Worm (Caenorhabditis elegans) whole organism, L1 larva: ENCODE measurements around the gene ZK1251.3.

Experiments used
- aha-1 ChIP-seq: fragments of 150-350 bp; optimal IDR thresholded peaks from 2 replicates; lab custom pipeline; 2014; ENCODE audit warnings: missing biosample characterization, missing genetic modification characterization
- aly-2 ChIP-seq: fragments of 150-350 bp; optimal IDR thresholded peaks from 2 replicates; lab custom pipeline; 2014; ENCODE audit warnings: missing biosample characterization, missing genetic modification characterization
- ceh-8 ChIP-seq: fragments of 200-800 bp; sonication (Bioruptor generic); optimal IDR thresholded peaks from 2 replicates; lab custom pipeline; 2018; ENCODE audit warnings: mild to moderate bottlenecking, missing genetic modification characterization, moderate library complexity, missing compliant biosample characterization
- ceh-88 ChIP-seq: fragments of 200-800 bp; sonication (Bioruptor generic); IDR thresholded peaks from 2 replicates; pipeline ENCODE4 v1.3.6; 2022; ENCODE audit warnings: missing genetic modification characterization, missing compliant biosample characterization
- dpl-1 ChIP-seq, 3 experiments: fragments of 150-350 bp in 2 of 3; sonication (generic microtip) in 1 of 3; optimal IDR thresholded peaks; 2 replicates each; lab custom pipeline; 2014 to 2017; ENCODE audit warnings: missing biosample characterization in 3 of 3, missing genetic modification characterization in 3 of 3, missing genetic modification reagents in 3 of 3
- dsc-1 ChIP-seq: sonication (generic microtip); optimal IDR thresholded peaks from 2 replicates; lab custom pipeline; 2016; ENCODE audit warnings: mild to moderate bottlenecking, missing genetic modification characterization, missing compliant biosample characterization
- efl-1 ChIP-seq, 4 experiments: fragments of 150-350 bp; optimal IDR thresholded peaks in 3 of 4; peaks in 1 of 4; 1 replicate in 1 of 4; 2 replicates in 3 of 4; lab custom pipeline; 2014; ENCODE audit warnings: missing biosample characterization in 2 of 4, missing genetic modification characterization in 2 of 4, missing genetic modification reagents in 2 of 4
- elt-2 ChIP-seq: sonication (generic microtip); optimal IDR thresholded peaks from 2 replicates; lab custom pipeline; 2016; ENCODE audit warnings: missing genetic modification characterization, mild to moderate bottlenecking, inconsistent platforms, missing compliant biosample characterization, missing genetic modification reagents
- elt-3 ChIP-seq, 6 experiments: fragments of 150-350 bp in 1 of 6; sonication (generic microtip); optimal IDR thresholded peaks; 2 replicates each; lab custom pipeline; 2017 to 2018; ENCODE audit warnings: missing biosample characterization in 6 of 6, missing genetic modification characterization in 6 of 6, inconsistent platforms in 1 of 6
- fkh-4 ChIP-seq: sonication (generic microtip); optimal IDR thresholded peaks from 2 replicates; lab custom pipeline; 2016; ENCODE audit warnings: missing compliant biosample characterization, missing genetic modification characterization, borderline replicate concordance
- grh-1 ChIP-seq: fragments of 200-800 bp; sonication (Bioruptor generic); IDR thresholded peaks from 2 replicates; pipeline ENCODE4 v1.3.6; 2022; ENCODE audit warnings: missing genetic modification reagents, missing genetic modification characterization, missing compliant biosample characterization
- hpl-2 ChIP-seq: fragments of 150-350 bp; optimal IDR thresholded peaks from 2 replicates; lab custom pipeline; 2014; ENCODE audit warnings: missing biosample characterization, missing genetic modification reagents, missing genetic modification characterization
- isw-1 ChIP-seq: fragments of 200-800 bp; sonication (Bioruptor generic); IDR thresholded peaks from 2 replicates; pipeline ENCODE4 v1.3.6; 2022; ENCODE audit warnings: missing genetic modification characterization, missing compliant biosample characterization
- lin-35 ChIP-seq, 2 experiments: fragments of 150-350 bp; optimal IDR thresholded peaks; 2 replicates each; lab custom pipeline; 2014; ENCODE audit warnings: missing biosample characterization in 2 of 2, missing genetic modification characterization in 2 of 2, missing genetic modification reagents in 2 of 2
- mdl-1 ChIP-seq, 2 experiments: fragments of 150-350 bp; optimal IDR thresholded peaks; 2 replicates each; lab custom pipeline; 2014 to 2017; ENCODE audit warnings: missing biosample characterization in 2 of 2, missing genetic modification characterization in 2 of 2, inconsistent platforms in 1 of 2
- nhr-12 ChIP-seq: sonication (generic microtip); optimal IDR thresholded peaks from 2 replicates; lab custom pipeline; 2017; ENCODE audit warnings: missing biosample characterization, missing genetic modification characterization
- nhr-19 ChIP-seq: fragments of 200-800 bp; sonication (Bioruptor generic); conservative IDR thresholded peaks from 2 replicates; pipeline ENCODE4 v1.3.6; 2022; ENCODE audit warnings: missing genetic modification characterization, missing compliant biosample characterization
- nhr-20 ChIP-seq: sonication (generic microtip); optimal IDR thresholded peaks from 2 replicates; lab custom pipeline; 2016; ENCODE audit warnings: mild to moderate bottlenecking, missing genetic modification characterization, missing compliant biosample characterization
- nhr-71 ChIP-seq: sonication (generic microtip); optimal IDR thresholded peaks from 2 replicates; lab custom pipeline; 2016; ENCODE audit warnings: mild to moderate bottlenecking, missing genetic modification characterization, moderate library complexity, missing compliant biosample characterization
- nhr-76 ChIP-seq: sonication (generic microtip); optimal IDR thresholded peaks from 2 replicates; lab custom pipeline; 2017; ENCODE audit warnings: missing biosample characterization, missing genetic modification characterization
- nhr-77 ChIP-seq: fragments of 150-350 bp; optimal IDR thresholded peaks from 2 replicates; lab custom pipeline; 2014; ENCODE audit warnings: missing biosample characterization, missing genetic modification characterization
- nhr-84 ChIP-seq: sonication (generic microtip); optimal IDR thresholded peaks from 2 replicates; lab custom pipeline; 2017; ENCODE audit warnings: missing biosample characterization, missing genetic modification characterization
- nhr-85 ChIP-seq: sonication (generic microtip); peaks from one replicate; lab custom pipeline; 2016; ENCODE audit warnings: missing genetic modification characterization, inconsistent platforms, missing compliant biosample characterization
- nhr-90 ChIP-seq: sonication (generic microtip); optimal IDR thresholded peaks from 2 replicates; lab custom pipeline; 2016; ENCODE audit warnings: mild to moderate bottlenecking, missing genetic modification characterization, missing compliant biosample characterization; ENCODE audit not compliant: poor library complexity
- pag-3 ChIP-seq: sonication (generic microtip); optimal IDR thresholded peaks from 2 replicates; lab custom pipeline; 2017; ENCODE audit warnings: missing genetic modification characterization, mild to moderate bottlenecking, missing compliant biosample characterization, antibody characterized with exemption, borderline replicate concordance; ENCODE audit not compliant: insufficient read depth
- rnt-1 ChIP-seq: sonication (generic microtip); optimal IDR thresholded peaks from 2 replicates; lab custom pipeline; 2016; ENCODE audit warnings: mild to moderate bottlenecking, missing genetic modification characterization, moderate library complexity, missing compliant biosample characterization
- skn-1 ChIP-seq: fragments of 150-350 bp; optimal IDR thresholded peaks from 2 replicates; lab custom pipeline; 2014; ENCODE audit warnings: missing biosample characterization, missing genetic modification characterization
- snu-23 ChIP-seq: sonication (generic microtip); optimal IDR thresholded peaks from 2 replicates; lab custom pipeline; 2016; ENCODE audit warnings: missing genetic modification characterization, missing compliant biosample characterization
- sox-4 ChIP-seq: sonication (generic microtip); optimal IDR thresholded peaks from 2 replicates; lab custom pipeline; 2016; ENCODE audit warnings: missing genetic modification characterization, missing compliant biosample characterization
- sup-37 ChIP-seq: fragments of 200-800 bp; sonication (Bioruptor generic); optimal IDR thresholded peaks from 2 replicates; lab custom pipeline; 2018; ENCODE audit warnings: mild to moderate bottlenecking, missing genetic modification characterization, missing compliant biosample characterization
- tlp-1 ChIP-seq: fragments of 150-350 bp; optimal IDR thresholded peaks from 2 replicates; lab custom pipeline; 2014; ENCODE audit warnings: missing biosample characterization, missing genetic modification characterization
- unc-130 ChIP-seq: fragments of 150-350 bp; optimal IDR thresholded peaks from 2 replicates; lab custom pipeline; 2017; ENCODE audit warnings: missing biosample characterization, missing genetic modification characterization, inconsistent platforms
- unc-30 ChIP-seq: sonication (generic microtip); optimal IDR thresholded peaks from 2 replicates; lab custom pipeline; 2017; ENCODE audit warnings: missing biosample characterization, missing genetic modification characterization
- unc-86 ChIP-seq: sonication (generic microtip); optimal IDR thresholded peaks from 2 replicates; lab custom pipeline; 2016; ENCODE audit warnings: missing genetic modification characterization, missing compliant biosample characterization
- vab-15 ChIP-seq: sonication (generic microtip); optimal IDR thresholded peaks from 2 replicates; lab custom pipeline; 2017; ENCODE audit warnings: missing genotype, mild to moderate bottlenecking, missing genetic modification characterization, missing compliant biosample characterization
- ztf-4 ChIP-seq: fragments of 150-350 bp; optimal IDR thresholded peaks from 2 replicates; lab custom pipeline; 2014; ENCODE audit warnings: missing biosample characterization, missing genetic modification characterization

The ZK1251.3 gene

ce11 chrIV:9647789-9648361, 35.6 kb upstream of the ZK1251.3 start, which contains the start of gene amph-1 (continued):
- peak in 1 of 6 experiments; percentile 8 for TF ChIP-seq elt-3 (tag; optimal IDR thresholded peaks at IDR 0.05; lab: Kevin White, UChicago)
- peak; percentile 57 for TF ChIP-seq nhr-85

- TF ChIP-seq dsc-1 (tag; lab: Kevin White, UChicago) (no peak), nhr-77 (tag; lab: Kevin White, UChicago) (no peak), sup-37 (GFP tag; lab: Kevin White, UChicago) (no peak), grh-1 (GFP tag; lab: Robert Waterston, UW) (no peak), nhr-20 (tag; lab: Kevin White, UChicago) (no peak), elt-2 (tag; lab: Kevin White, UChicago) (no peak), ceh-8 (no peak), rnt-1 (no peak), lin-35 (GFP tag; optimal IDR thresholded peaks at IDR 0.05; lab: Kevin White, UChicago) (no peak), aly-2 (no peak), ztf-4 (tag; lab: Kevin White, UChicago) (no peak), mdl-1 (tag; optimal IDR thresholded peaks at IDR 0.05; lab: Kevin White, UChicago) (no peak), tlp-1 (tag; lab: Kevin White, UChicago) (no peak), aha-1 (tag; lab: Kevin White, UChicago) (no peak), fkh-4 (tag; lab: Kevin White, UChicago) (no peak), unc-130 (no peak), efl-1 (optimal IDR thresholded peaks at IDR 0.05; lab: Kevin White, UChicago) (no peak), efl-1 (GFP tag; optimal IDR thresholded peaks at IDR 0.05 in 1 of 2; lab: Kevin White, UChicago) (no peak), nhr-12 (tag; lab: Kevin White, UChicago) (no peak), skn-1 (tag; lab: Kevin White, UChicago) (no peak)
- TF ChIP-seq, all 84 proteins: peak for 0
Observed at ce11 chrIV:9648682-9649081, 34.8 kb upstream of the ZK1251.3 start, which contains the start of gene srm-3. TSS of gene srm-3 (plus strand) at chrIV:9648982.

- TF ChIP-seq ceh-88 (GFP tag; lab: Robert Waterston, UW) (no peak), aha-1 (tag; lab: Kevin White, UChicago) (no peak), hpl-2 (no peak), nhr-76 (tag; lab: Kevin White, UChicago) (no peak), ceh-8 (no peak), rnt-1 (no peak), pag-3 (tag; lab: Kevin White, UChicago) (no peak), vab-15 (tag; lab: Kevin White, UChicago) (no peak), nhr-20 (tag; lab: Kevin White, UChicago) (peak; percentile 2), elt-2 (tag; lab: Kevin White, UChicago) (peak; percentile 94), unc-86 (tag; lab: Kevin White, UChicago) (no peak), snu-23 (GFP tag; lab: Kevin White, UChicago) (no peak), dpl-1 (GFP tag; optimal IDR thresholded peaks at IDR 0.05; lab: Kevin White, UChicago) (no peak), nhr-84 (tag; lab: Kevin White, UChicago) (no peak), elt-3 (tag; optimal IDR thresholded peaks at IDR 0.05; lab: Kevin White, UChicago) (no peak), tlp-1 (tag; lab: Kevin White, UChicago) (peak; percentile 79), nhr-12 (tag; lab: Kevin White, UChicago) (no peak), nhr-71 (tag; lab: Kevin White, UChicago) (peak; percentile 36), efl-1 (optimal IDR thresholded peaks at IDR 0.05; lab: Kevin White, UChicago) (no peak), efl-1 (GFP tag; optimal IDR thresholded peaks at IDR 0.05 in 1 of 2; lab: Kevin White, UChicago) (no peak), nhr-90 (tag; lab: Kevin White, UChicago) (peak; percentile 14), unc-30 (tag; lab: Kevin White, UChicago) (no peak), sox-4 (tag; lab: Kevin White, UChicago) (no peak), nhr-19 (no peak), isw-1 (GFP tag; lab: Robert Waterston, UW) (no peak)
Observed at ce11 chrIV:9651234-9651633, 32.2 kb upstream of the ZK1251.3 start, which contains the start of gene chca-1. TSS of gene chca-1 (plus strand) at chrIV:9651394.
